Worm (Caenorhabditis elegans) whole organism, young adult: Measurements from ENCODE around the gene mrps-23.
A peak's percentile ranks its signal among the peaks of the same experiment; 100 is the strongest.

Experiments
- akir-1 ChIP-seq: fragments of 200-800 bp; sonication (Bioruptor generic); optimal IDR thresholded peaks from 2 replicates; lab custom pipeline; 2018; ENCODE audit warnings: mild to moderate bottlenecking, missing genetic modification characterization, moderate library complexity, missing compliant biosample characterization
- efl-1 ChIP-seq: fragments of 150-350 bp; optimal IDR thresholded peaks from 2 replicates; lab custom pipeline; 2014; ENCODE audit warnings: missing biosample characterization, missing genetic modification reagents, missing genetic modification characterization
- egl-44 ChIP-seq: fragments of 200-800 bp; sonication (Bioruptor generic); IDR thresholded peaks from 2 replicates; pipeline ENCODE4 v1.3.6; 2022; ENCODE audit warnings: missing genetic modification reagents, missing genetic modification characterization, missing compliant biosample characterization
- ets-4 ChIP-seq: fragments of 200-800 bp; sonication (Bioruptor generic); optimal IDR thresholded peaks from 2 replicates; lab custom pipeline; 2018; ENCODE audit warnings: mild to moderate bottlenecking, missing genetic modification characterization, missing compliant biosample characterization
- him-1 ChIP-seq: sonication (generic microtip); optimal IDR thresholded peaks from 2 replicates; lab custom pipeline; 2016; ENCODE audit warnings: missing genotype, missing genetic modification reagents, missing genetic modification characterization, missing compliant biosample characterization
- let-607 ChIP-seq, 2 experiments: fragments of 200-800 bp in 1 of 2; sonication (Bioruptor generic) in 1 of 2; sonication (generic microtip) in 1 of 2; optimal IDR thresholded peaks; 2 replicates each; lab custom pipeline; 2016 to 2018; ENCODE audit warnings: mild to moderate bottlenecking in 2 of 2, missing compliant biosample characterization in 2 of 2, missing genetic modification characterization in 2 of 2, moderate library complexity in 2 of 2, missing genotype in 1 of 2
- nhr-90 ChIP-seq: sonication (generic microtip); optimal IDR thresholded peaks from 2 replicates; lab custom pipeline; 2016; ENCODE audit warnings: missing genotype, mild to moderate bottlenecking, missing genetic modification characterization, missing compliant biosample characterization
- snpc-4 ChIP-seq, 5 experiments: fragments of 150-350 bp in 1 of 5; sonication (generic microtip) in 4 of 5; optimal IDR thresholded peaks; 2 replicates each; lab custom pipeline; 2014 to 2018; ENCODE audit warnings: missing genetic modification characterization in 5 of 5, missing biosample characterization in 3 of 5, antibody characterized with exemption in 2 of 5, mild to moderate bottlenecking in 2 of 5, missing compliant biosample characterization in 2 of 5, missing genotype in 2 of 5, moderate library complexity in 2 of 5, missing genetic modification reagents in 1 of 5
- unc-62 ChIP-seq: fragments of 150-350 bp; optimal IDR thresholded peaks from 2 replicates; lab custom pipeline; 2014; ENCODE audit warnings: missing biosample characterization, missing genetic modification reagents, missing genetic modification characterization

DNA sequence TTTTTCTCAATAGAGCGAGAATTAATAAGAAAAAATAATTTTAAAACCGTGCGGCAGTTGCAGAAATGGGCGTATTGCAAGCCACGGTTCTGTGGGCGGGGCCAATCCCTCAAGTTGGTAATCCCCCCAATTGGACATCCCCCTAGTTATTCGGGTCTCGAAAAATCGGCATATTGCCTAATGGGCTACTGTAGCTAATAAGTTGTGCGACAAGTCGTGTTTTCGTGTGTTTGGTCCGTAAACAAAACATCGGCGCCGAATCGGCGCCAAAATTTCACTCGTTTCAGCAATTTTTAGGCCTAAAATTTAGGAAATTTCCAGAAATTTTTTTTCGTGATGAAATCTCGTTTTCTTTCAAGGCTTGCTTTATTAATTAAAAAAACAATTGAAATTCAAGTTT is 19.1 kb downstream of the mrps-23 start:
- TF ChIP-seq akir-1 (GFP tag; lab: Kevin White, UChicago) (no peak), ets-4 (GFP tag; lab: Kevin White, UChicago) (no peak), him-1 (no peak), egl-44 (no peak), unc-62 (GFP tag; lab: Kevin White, UChicago) (no peak), efl-1 (GFP tag; lab: Kevin White, UChicago) (peak; percentile 82), nhr-90 (no peak), snpc-4 (GFP tag; optimal IDR thresholded peaks at IDR 0.05; lab: Kevin White, UChicago) (no peak), snpc-4 (tag; optimal IDR thresholded peaks at IDR 0.05; lab: Kevin White, UChicago) (peak in 1 of 4 experiments; percentile 23), let-607 (tag; optimal IDR thresholded peaks at IDR 0.05; lab: Kevin White, UChicago) (no peak)
